Fruit fly (Drosophila melanogaster): Measurements from ENCODE around the gene CG33700.

Gene CG33700

DNA sequence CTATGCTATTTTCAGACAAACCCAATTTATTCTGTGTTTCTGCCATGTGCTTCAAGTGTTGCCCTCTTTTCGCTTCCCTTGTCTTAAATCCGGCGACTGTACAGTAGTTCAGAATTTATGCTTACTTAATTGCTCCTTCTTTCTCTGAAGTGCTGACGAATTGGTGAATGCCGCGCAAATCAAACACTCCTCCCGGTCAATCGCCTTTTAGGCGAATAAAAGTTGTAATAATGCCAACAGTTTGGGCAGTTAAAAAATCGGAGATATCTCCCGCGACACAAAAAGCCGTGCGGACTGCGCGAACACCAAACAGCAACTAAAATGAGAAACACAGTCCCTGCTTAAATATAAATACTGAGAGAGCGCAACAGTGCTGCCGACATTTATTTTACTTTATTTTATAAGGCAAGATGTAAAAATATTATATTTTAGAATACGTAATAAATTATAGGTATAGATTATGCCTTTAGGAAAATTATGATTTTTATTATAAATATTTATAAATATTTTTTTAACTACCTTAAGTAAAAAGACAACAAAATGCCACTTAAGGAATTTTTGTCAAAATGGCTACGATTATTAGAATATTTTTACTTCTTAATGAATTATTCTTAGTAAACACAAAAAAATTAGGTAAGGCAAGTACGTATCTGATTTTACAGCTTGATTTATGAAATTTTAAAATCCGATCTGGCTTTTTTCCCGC is 20.2 kb downstream of the CG33700 start, which contains the start of gene path (continued):
- peak; percentile 47 for TF ChIP-seq Deaf1 (tag; optimal IDR thresholded peaks at IDR 0.05)
- TF ChIP-seq CG9437 (GFP tag; optimal IDR thresholded peaks at IDR 0.05), result peak; percentile 11
- TF ChIP-seq knrl (GFP tag; IDR thresholded peaks at IDR 0.05; ENCODE audit: partially characterized antibody), result no peak
- TF ChIP-seq E2f1 (GFP tag; IDR thresholded peaks at IDR 0.05), result no peak; the same call in 1 of the 2 replicates
- TF ChIP-seq az2 (GFP tag; optimal IDR thresholded peaks at IDR 0.05), result no peak
- peak; percentile 56; the same call in 2 of the 4 replicates for TF ChIP-seq chinmo (GFP tag; IDR thresholded peaks at IDR 0.05; ENCODE audit: partially characterized antibody)
- TF ChIP-seq CG8089 (GFP tag; optimal IDR thresholded peaks at IDR 0.05), result no peak
- no peak for TF ChIP-seq Tbp (GFP tag; optimal IDR thresholded peaks at IDR 0.05)
- TF ChIP-seq CG11696 (GFP tag; IDR thresholded peaks at IDR 0.05), result peak; percentile 45; the same call in 1 of the 2 replicates
- TF ChIP-seq eve (GFP tag; optimal IDR thresholded peaks at IDR 0.05), result no peak
- TF ChIP-seq Camta (GFP tag; optimal IDR thresholded peaks at IDR 0.05), result no peak
- no peak for TF ChIP-seq Hand (GFP tag; optimal IDR thresholded peaks at IDR 0.05)
- TF ChIP-seq ato (GFP tag; IDR thresholded peaks at IDR 0.05; ENCODE audit: partially characterized antibody), result no peak
- TF ChIP-seq D19B (GFP tag; optimal IDR thresholded peaks at IDR 0.05), result no peak
- no peak for TF ChIP-seq cg (GFP tag; optimal IDR thresholded peaks at IDR 0.05)
- peak; percentile 20 for TF ChIP-seq CG4854 (GFP tag; optimal IDR thresholded peaks at IDR 0.05)
- no peak for TF ChIP-seq CG5245 (GFP tag; optimal IDR thresholded peaks at IDR 0.05)
- TF ChIP-seq jumu (GFP tag; optimal IDR thresholded peaks at IDR 0.05), result no peak
- no peak for TF ChIP-seq CG14965 (GFP tag; optimal IDR thresholded peaks at IDR 0.05; ENCODE audit: borderline replicate concordance)
- TF ChIP-seq Dip3 (GFP tag; optimal IDR thresholded peaks at IDR 0.05), result no peak
- no peak for TF ChIP-seq kay (GFP tag; optimal IDR thresholded peaks at IDR 0.05)
- no peak for TF ChIP-seq en (GFP tag; optimal IDR thresholded peaks at IDR 0.05)
- peak; percentile 33 for TF ChIP-seq Oli (tag; optimal IDR thresholded peaks at IDR 0.05)
- peak; percentile 3 for TF ChIP-seq CG13775 (GFP tag; optimal IDR thresholded peaks at IDR 0.05)
- TF ChIP-seq Mrtf (GFP tag; IDR thresholded peaks at IDR 0.05), result no peak
- no peak for TF ChIP-seq Dll (GFP tag; IDR thresholded peaks at IDR 0.05; ENCODE audit: partially characterized antibody)
- TF ChIP-seq CG1792 (GFP tag; optimal IDR thresholded peaks at IDR 0.05), result no peak
- TF ChIP-seq CG3726 (GFP tag; IDR thresholded peaks at IDR 0.05), result no peak
- peak; percentile 16; the same call in 1 of the 2 replicates for TF ChIP-seq CG10366 (GFP tag; IDR thresholded peaks at IDR 0.05)
- no peak for TF ChIP-seq mam (GFP tag; optimal IDR thresholded peaks at IDR 0.05)
- TF ChIP-seq CG17328 (GFP tag; IDR thresholded peaks at IDR 0.05), result peak; percentile 17; the same call in 1 of the 2 replicates
- TF ChIP-seq gfzf (GFP tag; optimal IDR thresholded peaks at IDR 0.05), result no peak
- no peak for TF ChIP-seq CG6854 (GFP tag; optimal IDR thresholded peaks at IDR 0.05)
- TF ChIP-seq bcd (GFP tag; optimal IDR thresholded peaks at IDR 0.05), result peak; percentile 4
- TF ChIP-seq CG18262 (tag; optimal IDR thresholded peaks at IDR 0.05), result peak; percentile 83
- peak; percentile 21 for TF ChIP-seq CG10543 (GFP tag; optimal IDR thresholded peaks at IDR 0.05)
- TF ChIP-seq fd102C (GFP tag; optimal IDR thresholded peaks at IDR 0.05), result no peak
- peak; percentile 66 for TF ChIP-seq CG10267 (tag; optimal IDR thresholded peaks at IDR 0.05)
- peak; percentile 19 for TF ChIP-seq nau (GFP tag; optimal IDR thresholded peaks at IDR 0.05)
- TF ChIP-seq CG17385 (GFP tag; optimal IDR thresholded peaks at IDR 0.05), result peak; percentile 11
- no peak for TF ChIP-seq aop (GFP tag; IDR thresholded peaks at IDR 0.05)
- peak; percentile 50 for TF ChIP-seq cwo (GFP tag; optimal IDR thresholded peaks at IDR 0.05)
- TF ChIP-seq dan (GFP tag; IDR thresholded peaks at IDR 0.05), result no peak
- TF ChIP-seq CG7745 (tag; optimal IDR thresholded peaks at IDR 0.05), result no peak
- TF ChIP-seq Nf-YA (GFP tag; IDR thresholded peaks at IDR 0.05), result no peak
- TF ChIP-seq NC2α (GFP tag; optimal IDR thresholded peaks at IDR 0.05), result peak; percentile 20
- no peak for TF ChIP-seq vfl (GFP tag; optimal IDR thresholded peaks at IDR 0.05)
- peak; percentile 10; the same call in 1 of the 2 replicates for TF ChIP-seq Awh (GFP tag; IDR thresholded peaks at IDR 0.05)
- peak; percentile 71 for TF ChIP-seq CG11504 (tag; optimal IDR thresholded peaks at IDR 0.05)
- TF ChIP-seq CG30431 (GFP tag; optimal IDR thresholded peaks at IDR 0.05), result no peak

Measured in whole organism, embryonic.